Worm (Caenorhabditis elegans): ENCODE results near the gene C01G12.3.

Gene C01G12.3

ce11 chrII:14619806-14620205 is 37.7 kb upstream of the C01G12.3 start:
- TF ChIP-seq rbr-2 (tag; optimal IDR thresholded peaks at IDR 0.05) (no peak), hlh-11 (tag; optimal IDR thresholded peaks at IDR 0.05) (peak; percentile 10), unc-62 (GFP tag; optimal IDR thresholded peaks at IDR 0.05 in 1 of 2) (peak in 1 of 2 experiments; percentile 4), unc-62 (tag; optimal IDR thresholded peaks at IDR 0.05) (no peak)

DNA sequence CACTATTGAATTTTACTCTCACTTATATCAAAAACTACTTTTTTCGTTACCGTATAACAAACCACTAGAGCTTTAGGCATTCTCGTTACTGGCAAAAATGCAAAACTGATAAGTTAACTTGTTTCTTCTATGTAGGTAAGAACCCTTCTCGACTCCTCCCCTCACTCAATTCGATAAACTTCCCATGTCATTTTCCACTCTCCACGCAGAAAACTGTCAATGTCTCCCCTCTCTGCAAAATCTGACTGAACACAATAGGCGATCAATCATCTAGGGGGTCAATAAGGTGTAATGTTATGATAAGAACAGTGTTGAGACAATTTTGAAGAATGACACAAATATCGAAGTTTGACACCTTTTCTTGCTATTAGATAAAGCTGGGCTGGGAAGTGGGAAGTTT is 36.7 kb upstream of the C01G12.3 start:
- TF ChIP-seq spr-3 (GFP tag; optimal IDR thresholded peaks at IDR 0.05) (no peak), unc-62 (GFP tag; optimal IDR thresholded peaks at IDR 0.05 in 1 of 2) (peak in 1 of 2 experiments; percentile 90), unc-62 (tag; optimal IDR thresholded peaks at IDR 0.05) (no peak), nhr-28 (tag; optimal IDR thresholded peaks at IDR 0.05) (peak; percentile 20)

ce11 chrII:14618158-14618557 is 36.1 kb upstream of the C01G12.3 start:
- TF ChIP-seq aha-1 (tag) = peak; percentile 97
- TF ChIP-seq daf-19 (GFP tag; conservative IDR thresholded peaks at IDR 0.05) = no peak

DNA sequence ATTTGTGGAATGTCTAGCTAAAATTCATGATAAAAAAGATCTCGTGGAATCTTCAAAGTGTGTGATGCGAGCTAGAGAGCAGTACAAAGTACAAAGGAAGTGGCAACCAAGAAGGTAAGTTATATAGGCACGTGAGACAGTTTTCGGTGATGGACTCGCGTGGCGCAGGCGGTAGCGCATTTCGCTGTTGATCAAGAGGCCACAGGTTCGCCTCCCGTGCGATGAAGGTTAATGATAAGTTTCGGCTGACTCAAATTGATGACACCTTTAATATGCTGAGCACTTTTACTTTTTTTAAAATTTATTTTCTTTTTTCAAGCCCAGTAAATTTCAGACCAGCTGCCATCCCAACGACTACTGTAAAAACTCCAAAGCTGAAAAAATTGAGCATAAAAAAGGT is 34.8 kb upstream of the C01G12.3 start:
- no peak for TF ChIP-seq mxl-2 (GFP tag; conservative IDR thresholded peaks at IDR 0.05)
- TF ChIP-seq nhr-6 (tag; optimal IDR thresholded peaks at IDR 0.05) = no peak
- peak; percentile 81 for TF ChIP-seq nhr-42 (GFP tag; IDR thresholded peaks at IDR 0.05)
- TF ChIP-seq cey-2 (tag; optimal IDR thresholded peaks at IDR 0.05; ENCODE audit: borderline replicate concordance, insufficient read depth) = no peak
- TF ChIP-seq saeg-2 (GFP tag; IDR thresholded peaks at IDR 0.05) = peak; percentile 86
- TF ChIP-seq unc-39 (tag; optimal IDR thresholded peaks at IDR 0.05) = no peak
- no peak for TF ChIP-seq T20F7.1 (GFP tag; optimal IDR thresholded peaks at IDR 0.05)
- TF ChIP-seq dmd-9 (GFP tag; IDR thresholded peaks at IDR 0.05) = no peak
- TF ChIP-seq arid-1 (GFP tag; conservative IDR thresholded peaks at IDR 0.05) = peak; percentile 90
- no peak for TF ChIP-seq R02D3.7 (tag; optimal IDR thresholded peaks at IDR 0.05)
- no peak for TF ChIP-seq lin-39 (tag; optimal IDR thresholded peaks at IDR 0.05)
- peak; percentile 93 for TF ChIP-seq dmd-8 (GFP tag; IDR thresholded peaks at IDR 0.05)
- peak; percentile 48 for TF ChIP-seq hlh-30 (tag; optimal IDR thresholded peaks at IDR 0.05; ENCODE audit: insufficient read depth)
- TF ChIP-seq ceh-28 (tag; optimal IDR thresholded peaks at IDR 0.05) = no peak
- TF ChIP-seq lin-29 (GFP tag; IDR thresholded peaks at IDR 0.05) = no peak
- no peak for TF ChIP-seq mep-1 (tag; optimal IDR thresholded peaks at IDR 0.05)
- peak; percentile 81 for TF ChIP-seq duxl-1 (tag; optimal IDR thresholded peaks at IDR 0.05; ENCODE audit: poor library complexity)
- no peak for TF ChIP-seq nhr-76 (tag; optimal IDR thresholded peaks at IDR 0.05)
- TF ChIP-seq F37D6.2 (tag; optimal IDR thresholded peaks at IDR 0.05) = no peak
- TF ChIP-seq zag-1 (tag; optimal IDR thresholded peaks at IDR 0.05) = no peak
- TF ChIP-seq hmg-1.1 (GFP tag; IDR thresholded peaks at IDR 0.05) = peak; percentile 58; the same call in 1 of the 2 replicates
- no peak for TF ChIP-seq F49E8.2 (tag; optimal IDR thresholded peaks at IDR 0.05; ENCODE audit: borderline replicate concordance)
- no peak for TF ChIP-seq daf-12 (tag; optimal IDR thresholded peaks at IDR 0.05)
- TF ChIP-seq snpc-1.2 (GFP tag; IDR thresholded peaks at IDR 0.05) = peak; percentile 84
- TF ChIP-seq egl-27 (tag; optimal IDR thresholded peaks at IDR 0.05) = no peak
- TF ChIP-seq Y5F2A.4 (GFP tag; optimal IDR thresholded peaks at IDR 0.05) = peak; percentile 60
- peak; percentile 43 for TF ChIP-seq mxl-3 (GFP tag; optimal IDR thresholded peaks at IDR 0.05)
- no peak for TF ChIP-seq aly-2 (tag; optimal IDR thresholded peaks at IDR 0.05)
- TF ChIP-seq T26A8.4 (GFP tag; IDR thresholded peaks at IDR 0.05) = peak; percentile 71
- TF ChIP-seq nhr-28 (tag; optimal IDR thresholded peaks at IDR 0.05) = no peak
- peak; percentile 82 for TF ChIP-seq F26F4.8 (GFP tag; conservative IDR thresholded peaks at IDR 0.05)
- TF ChIP-seq dmd-6 (GFP tag; IDR thresholded peaks at IDR 0.05) = peak; percentile 55
- no peak for TF ChIP-seq dpl-1 (GFP tag; optimal IDR thresholded peaks at IDR 0.05)
- TF ChIP-seq zip-2 (tag; optimal IDR thresholded peaks at IDR 0.05) = no peak
- TF ChIP-seq madf-5 (GFP tag; IDR thresholded peaks at IDR 0.05) = peak; percentile 74 to 93; a peak in 3 of 4 replicates
- peak; percentile 18 for TF ChIP-seq hlh-11 (tag; optimal IDR thresholded peaks at IDR 0.05)
- TF ChIP-seq D1046.2 (GFP tag; IDR thresholded peaks at IDR 0.05) = peak; percentile 86
- TF ChIP-seq rbr-2 (tag; optimal IDR thresholded peaks at IDR 0.05) = peak; percentile 4
- peak; percentile 66; the same call in 1 of the 2 replicates for TF ChIP-seq F44E2.7 (GFP tag; IDR thresholded peaks at IDR 0.05)
- peak in 1 of 2 experiments; percentile 96 for TF ChIP-seq unc-62 (GFP tag; optimal IDR thresholded peaks at IDR 0.05 in 1 of 2)
- TF ChIP-seq unc-62 (tag; optimal IDR thresholded peaks at IDR 0.05) = no peak
- TF ChIP-seq nhr-111 (GFP tag; optimal IDR thresholded peaks at IDR 0.05) = peak; percentile 2
